Fruit fly (Drosophila melanogaster) whole organism, embryonic: ENCODE measurements around the gene CG42240.

ENCODE experiments used
- ATbp ChIP-seq: fragments of 200-800 bp; sonication (Bioruptor generic); optimal IDR thresholded peaks from 2 replicates; lab custom pipeline; 2017; ENCODE audit warnings: missing biosample characterization, mild to moderate bottlenecking, missing genetic modification characterization, missing genetic modification reagents
- Asciz ChIP-seq: fragments of 200-800 bp; sonication (Bioruptor generic); optimal IDR thresholded peaks from 2 replicates; lab custom pipeline; 2017; ENCODE audit warnings: missing biosample characterization, mild to moderate bottlenecking, missing genetic modification characterization, missing genetic modification reagents
- CG10462 ChIP-seq: fragments of 200-800 bp; sonication (Bioruptor generic); optimal IDR thresholded peaks from 2 replicates; lab custom pipeline; 2016; ENCODE audit warnings: missing biosample characterization, missing genetic modification characterization
- CG10959 ChIP-seq: fragments of 200-800 bp; sonication (Bioruptor generic); IDR thresholded peaks from 2 replicates; pipeline ENCODE4 v1.3.6; 2022; ENCODE audit warnings: missing biosample characterization, missing genetic modification characterization
- CG11560 ChIP-seq: fragments of 200-800 bp; sonication (Bioruptor generic); IDR thresholded peaks from 3 replicates; pipeline ENCODE4 v1.3.6; 2022; ENCODE audit warnings: missing biosample characterization, missing genetic modification characterization
- CG14441 ChIP-seq: fragments of 200-800 bp; sonication (Bioruptor generic); IDR thresholded peaks from 2 replicates; pipeline ENCODE4 v1.3.6; 2022; ENCODE audit warnings: missing biosample characterization, missing genetic modification characterization
- CG17361 ChIP-seq: fragments of 200-800 bp; sonication (Bioruptor generic); IDR thresholded peaks from 3 replicates; pipeline ENCODE4 v1.3.6; 2022; ENCODE audit warnings: missing biosample characterization, missing genetic modification characterization
- CG17802 ChIP-seq: fragments of 200-800 bp; sonication (Bioruptor generic); optimal IDR thresholded peaks from 2 replicates; lab custom pipeline; 2018; ENCODE audit warnings: missing biosample characterization, mild to moderate bottlenecking, missing genetic modification characterization, moderate library complexity
- CG18476 ChIP-seq: fragments of 200-800 bp; sonication (Bioruptor generic); optimal IDR thresholded peaks from 2 replicates; lab custom pipeline; 2016; ENCODE audit warnings: missing biosample characterization, mild to moderate bottlenecking, missing genetic modification characterization
- CG18619 ChIP-seq: fragments of 200-800 bp; sonication (Bioruptor generic); optimal IDR thresholded peaks from 3 replicates; lab custom pipeline; 2017; ENCODE audit warnings: missing biosample characterization, mild to moderate bottlenecking, missing genetic modification characterization
- CG2712 ChIP-seq: fragments of 200-800 bp; optimal IDR thresholded peaks from 3 replicates; lab custom pipeline; 2019; ENCODE audit warnings: missing biosample characterization, mild to moderate bottlenecking, missing genetic modification characterization, moderate library complexity
- CG31365 ChIP-seq: fragments of 200-800 bp; sonication (Bioruptor generic); optimal IDR thresholded peaks from 2 replicates; lab custom pipeline; 2018; ENCODE audit warnings: missing biosample characterization, mild to moderate bottlenecking, missing genetic modification characterization
- CG31388 ChIP-seq: fragments of 200-800 bp; sonication (Bioruptor generic); optimal IDR thresholded peaks from 2 replicates; lab custom pipeline; 2016; ENCODE audit warnings: missing biosample characterization, missing genetic modification characterization
- CG31441 ChIP-seq: fragments of 200-800 bp; sonication (Bioruptor generic); IDR thresholded peaks from 2 replicates; pipeline ENCODE4 v1.3.6; 2022; ENCODE audit warnings: missing biosample characterization, missing genetic modification characterization
- CG3281 ChIP-seq: fragments of 200-800 bp; sonication (Bioruptor generic); optimal IDR thresholded peaks from 3 replicates; lab custom pipeline; 2017; ENCODE audit warnings: missing biosample characterization, mild to moderate bottlenecking, missing genetic modification characterization
- CG33213 ChIP-seq: fragments of 200-800 bp; sonication (Bioruptor generic); optimal IDR thresholded peaks from 3 replicates; lab custom pipeline; 2016; ENCODE audit warnings: missing biosample characterization, missing genetic modification characterization
- CG3995 ChIP-seq: fragments of 200-800 bp; sonication (Bioruptor generic); optimal IDR thresholded peaks from 3 replicates; lab custom pipeline; 2016; ENCODE audit warnings: missing biosample characterization, missing genetic modification characterization
- CG4854 ChIP-seq: fragments of 200-800 bp; sonication (Bioruptor generic); optimal IDR thresholded peaks from 2 replicates; lab custom pipeline; 2016; ENCODE audit warnings: missing biosample characterization, missing genetic modification characterization, inconsistent platforms
- CG6854 ChIP-seq: fragments of 200-800 bp; sonication (Bioruptor generic); optimal IDR thresholded peaks from 3 replicates; lab custom pipeline; 2017; ENCODE audit warnings: missing biosample characterization, mild to moderate bottlenecking, missing genetic modification characterization
- CG7357 ChIP-seq: fragments of 200-800 bp; sonication (Bioruptor generic); IDR thresholded peaks from 3 replicates; pipeline ENCODE4 v1.3.6; 2022; ENCODE audit warnings: missing biosample characterization, missing genetic modification characterization
- CG7556 ChIP-seq: fragments of 200-800 bp; sonication (Bioruptor generic); optimal IDR thresholded peaks from 2 replicates; lab custom pipeline; 2017; ENCODE audit warnings: missing biosample characterization, mild to moderate bottlenecking, missing genetic modification characterization
- CG9215 ChIP-seq: fragments of 200-800 bp; sonication (Bioruptor generic); IDR thresholded peaks from 2 replicates; pipeline ENCODE4 v1.3.6; 2022; ENCODE audit warnings: missing biosample characterization, missing genetic modification characterization
- Dll ChIP-seq: fragments of 200-800 bp; sonication (Bioruptor generic); IDR thresholded peaks from 4 replicates; pipeline ENCODE4 v1.3.6; 2022; ENCODE audit warnings: missing biosample characterization, missing genetic modification characterization; ENCODE audit not compliant: partially characterized antibody
- Fer2 ChIP-seq: fragments of 200-800 bp; sonication (Bioruptor generic); optimal IDR thresholded peaks from 2 replicates; lab custom pipeline; 2018; ENCODE audit warnings: missing biosample characterization, mild to moderate bottlenecking, missing genetic modification characterization, moderate library complexity
- Hmr ChIP-seq: fragments of 200-800 bp; sonication (Bioruptor generic); optimal IDR thresholded peaks from 3 replicates; lab custom pipeline; 2017; ENCODE audit warnings: mild to moderate bottlenecking, missing biosample characterization, missing genetic modification reagents, missing genetic modification characterization
- Hr39 ChIP-seq: fragments of >200 bp; optimal IDR thresholded peaks from 2 replicates; lab custom pipeline; 2017
- Kr ChIP-seq: fragments of 200-800 bp; sonication (Bioruptor generic); optimal IDR thresholded peaks from 2 replicates; lab custom pipeline; 2017; ENCODE audit warnings: missing biosample characterization, mild to moderate bottlenecking, missing genetic modification characterization
- Lhr ChIP-seq: fragments of 200-800 bp; sonication (Bioruptor generic); optimal IDR thresholded peaks from 3 replicates; lab custom pipeline; 2017; ENCODE audit warnings: mild to moderate bottlenecking, missing biosample characterization, missing genetic modification reagents, missing genetic modification characterization
- Mad ChIP-seq: fragments of 200-800 bp; sonication (Bioruptor generic); optimal IDR thresholded peaks from 2 replicates; lab custom pipeline; 2016; ENCODE audit warnings: missing biosample characterization, missing genetic modification characterization
- Nf-YA ChIP-seq: fragments of 200-800 bp; sonication (Bioruptor generic); IDR thresholded peaks from 2 replicates; pipeline ENCODE4 v1.3.6; 2022; ENCODE audit warnings: missing biosample characterization, missing genetic modification characterization
- Optix ChIP-seq: fragments of 200-800 bp; sonication (Bioruptor generic); IDR thresholded peaks from 3 replicates; pipeline ENCODE4 v1.3.6; 2022; ENCODE audit warnings: missing biosample characterization, missing genetic modification characterization
- Ravus ChIP-seq: fragments of 200-800 bp; sonication (Bioruptor generic); IDR thresholded peaks from 2 replicates; pipeline ENCODE4 v1.3.6; 2022; ENCODE audit warnings: missing biosample characterization, missing genetic modification characterization
- Xrp1 ChIP-seq: fragments of 200-800 bp; sonication (Bioruptor generic); IDR thresholded peaks from 2 replicates; pipeline ENCODE4 v1.3.6; 2022; ENCODE audit warnings: missing biosample characterization, missing genetic modification characterization
- az2 ChIP-seq: fragments of 200-800 bp; sonication (Bioruptor generic); optimal IDR thresholded peaks from 3 replicates; lab custom pipeline; 2016; ENCODE audit warnings: missing biosample characterization, missing genetic modification characterization
- cg ChIP-seq: fragments of 200-800 bp; sonication (Bioruptor generic); optimal IDR thresholded peaks from 3 replicates; lab custom pipeline; 2019; ENCODE audit warnings: missing biosample characterization, mild to moderate bottlenecking, missing genetic modification characterization, moderate library complexity
- ems ChIP-seq: fragments of 200-800 bp; sonication (Bioruptor generic); optimal IDR thresholded peaks from 3 replicates; lab custom pipeline; 2016; ENCODE audit warnings: missing biosample characterization, missing genetic modification characterization
- esg ChIP-seq: fragments of 200-800 bp; sonication (Bioruptor generic); conservative IDR thresholded peaks from 2 replicates; pipeline ENCODE4 v1.3.6; 2022; ENCODE audit warnings: missing biosample characterization, missing genetic modification characterization
- fd102C ChIP-seq: fragments of 200-800 bp; sonication (Bioruptor generic); optimal IDR thresholded peaks from 2 replicates; lab custom pipeline; 2018; ENCODE audit warnings: missing biosample characterization, mild to moderate bottlenecking, missing genetic modification characterization, moderate library complexity
- fd64A ChIP-seq: fragments of 200-800 bp; sonication (Bioruptor generic); optimal IDR thresholded peaks from 3 replicates; lab custom pipeline; 2018; ENCODE audit warnings: missing biosample characterization, mild to moderate bottlenecking, missing genetic modification characterization
- fu2 ChIP-seq: fragments of 200-800 bp; sonication (Bioruptor generic); optimal IDR thresholded peaks from 2 replicates; lab custom pipeline; 2016; ENCODE audit warnings: missing biosample characterization, missing genetic modification characterization
- gce ChIP-seq: fragments of 200-800 bp; sonication (Bioruptor generic); IDR thresholded peaks from 3 replicates; pipeline ENCODE4 v1.3.6; 2022; ENCODE audit warnings: missing biosample characterization, missing genetic modification characterization
- gcm2 ChIP-seq: fragments of 200-800 bp; sonication (Bioruptor generic); optimal IDR thresholded peaks from 2 replicates; lab custom pipeline; 2016; ENCODE audit warnings: missing biosample characterization, missing genetic modification characterization
- kni ChIP-seq: fragments of 200-800 bp; sonication (Bioruptor generic); optimal IDR thresholded peaks from 3 replicates; lab custom pipeline; 2017; ENCODE audit warnings: mild to moderate bottlenecking, missing biosample characterization, missing genetic modification reagents, missing genetic modification characterization
- lbe ChIP-seq: fragments of 200-800 bp; sonication (Bioruptor generic); optimal IDR thresholded peaks from 2 replicates; lab custom pipeline; 2016; ENCODE audit warnings: missing biosample characterization, mild to moderate bottlenecking, missing genetic modification characterization
- lola ChIP-seq, 3 experiments: fragments of >200 bp in 2 of 3; fragments of 200-800 bp in 1 of 3; sonication (Bioruptor generic) in 1 of 3; optimal IDR thresholded peaks; 2 replicates each; lab custom pipeline; 2017 to 2019; ENCODE audit warnings: missing biosample characterization in 3 of 3, missing genetic modification characterization in 3 of 3, mild to moderate bottlenecking in 1 of 3, moderate library complexity in 1 of 3
- pros ChIP-seq: fragments of 200-800 bp; sonication (Bioruptor generic); optimal IDR thresholded peaks from 3 replicates; lab custom pipeline; 2019; ENCODE audit warnings: missing biosample characterization, mild to moderate bottlenecking, missing genetic modification characterization, moderate library complexity
- repo ChIP-seq: fragments of 200-800 bp; sonication (Bioruptor generic); optimal IDR thresholded peaks from 2 replicates; lab custom pipeline; 2016; ENCODE audit warnings: missing biosample characterization, missing genetic modification characterization
- schlank ChIP-seq: fragments of 200-800 bp; sonication (Bioruptor generic); optimal IDR thresholded peaks from 2 replicates; lab custom pipeline; 2018; ENCODE audit warnings: missing biosample characterization, mild to moderate bottlenecking, missing genetic modification characterization
- sim ChIP-seq: fragments of 200-800 bp; sonication (Bioruptor generic); IDR thresholded peaks from 2 replicates; pipeline ENCODE4 v1.3.6; 2022; ENCODE audit warnings: missing biosample characterization, missing genetic modification characterization
- vvl ChIP-seq: fragments of 200-800 bp; sonication (Bioruptor generic); IDR thresholded peaks from 2 replicates; pipeline ENCODE4 v1.3.6; 2022; ENCODE audit warnings: missing biosample characterization, missing genetic modification characterization
- zen2 ChIP-seq: fragments of 200-800 bp; sonication (Bioruptor generic); IDR thresholded peaks from 3 replicates; pipeline ENCODE4 v1.3.6; 2022; ENCODE audit warnings: missing biosample characterization, missing genetic modification characterization; ENCODE audit not compliant: partially characterized antibody
- zfh2 ChIP-seq: fragments of 200-800 bp; sonication (Bioruptor generic); optimal IDR thresholded peaks from 2 replicates; lab custom pipeline; 2016; ENCODE audit warnings: missing biosample characterization, missing genetic modification characterization

CG42240 gene

dm6 chrX:6375636-6376035 lies 45.0 kb downstream of the CG42240 start (continued):
- TF ChIP-seq CG33213 (no peak), Hmr (peak; percentile 67), vvl (GFP tag; lab: Robert Waterston, UW) (no peak), sim (GFP tag; lab: Robert Waterston, UW) (no peak; the same call in 1 of the 2 replicates), CG14441 (GFP tag; lab: Robert Waterston, UW) (no peak), az2 (GFP tag; lab: Kevin White, UChicago) (peak; percentile 31), CG7556 (GFP tag; lab: Kevin White, UChicago) (peak; percentile 65), schlank (tag; lab: Kevin White, UChicago) (no peak), Kr (GFP tag; lab: Kevin White, UChicago) (no peak), CG18619 (GFP tag; lab: Kevin White, UChicago) (peak; percentile 36), CG4854 (GFP tag; lab: Kevin White, UChicago) (no peak), CG31441 (GFP tag; lab: Robert Waterston, UW) (peak; percentile 51; the same call in 1 of the 2 replicates), Lhr (GFP tag; lab: Kevin White, UChicago) (no peak), Dll (no peak), CG31388 (GFP tag; lab: Kevin White, UChicago) (no peak), CG17802 (tag; lab: Kevin White, UChicago) (no peak), CG2712 (tag; lab: Kevin White, UChicago) (peak; percentile 41), CG11560 (tag; lab: Robert Waterston, UW) (peak; percentile 42; the same call in 1 of the 3 replicates), CG18476 (GFP tag; lab: Kevin White, UChicago) (peak; percentile 27), CG9215 (GFP tag; lab: Robert Waterston, UW) (peak; percentile 29; the same call in 1 of the 2 replicates), gcm2 (GFP tag; lab: Kevin White, UChicago) (no peak), repo (GFP tag; lab: Kevin White, UChicago) (no peak), zfh2 (GFP tag; lab: Kevin White, UChicago) (peak; percentile 13), Optix (GFP tag; lab: Robert Waterston, UW) (no peak), pros (GFP tag; lab: Kevin White, UChicago) (no peak), CG7357 (GFP tag; lab: Robert Waterston, UW) (no peak), CG10959 (no peak), Nf-YA (no peak), CG6854 (peak; percentile 24), Xrp1 (GFP tag; lab: Robert Waterston, UW) (peak; percentile 26; the same call in 1 of the 2 replicates), ATbp (GFP tag; lab: Kevin White, UChicago) (peak; percentile 34), CG17361 (GFP tag; lab: Robert Waterston, UW) (peak; percentile 43; the same call in 1 of the 3 replicates), Fer2 (tag; lab: Kevin White, UChicago) (no peak), gce (GFP tag; lab: Robert Waterston, UW) (no peak), fd102C (no peak), zen2 (GFP tag; lab: Robert Waterston, UW) (no peak), Hr39 (lab: Kevin White, UChicago) (no peak), Asciz (GFP tag; lab: Kevin White, UChicago) (no peak), lola (GFP tag; optimal IDR thresholded peaks at IDR 0.05; lab: Kevin White, UChicago) (no peak), fu2 (no peak), Ravus (GFP tag; lab: Robert Waterston, UW) (no peak), CG3281 (GFP tag; lab: Kevin White, UChicago) (peak; percentile 61), kni (no peak), ems (GFP tag; lab: Kevin White, UChicago) (peak; percentile 10), fd64A (GFP tag; lab: Kevin White, UChicago) (no peak), CG10462 (GFP tag; lab: Kevin White, UChicago) (no peak), CG31365 (tag; lab: Kevin White, UChicago) (no peak), esg (GFP tag; lab: Robert Waterston, UW) (0 out of 2 replicates have a peak, but pooled peaks have one; percentile 18), lbe (GFP tag; lab: Kevin White, UChicago) (no peak), Mad (GFP tag; lab: Kevin White, UChicago) (peak; percentile 3), CG3995 (GFP tag; lab: Kevin White, UChicago) (no peak), cg (GFP tag; lab: Kevin White, UChicago) (no peak)
